Fruit fly (Drosophila melanogaster) whole organism, embryonic: Measurements from ENCODE around the gene CG1943.

Source experiments
- Abd-B ChIP-seq: fragments of 200-800 bp; sonication (Bioruptor generic); optimal IDR thresholded peaks from 2 replicates; lab custom pipeline; 2018; ENCODE audit warnings: missing biosample characterization, mild to moderate bottlenecking, missing genetic modification characterization, moderate library complexity
- CG4730 ChIP-seq: fragments of 200-800 bp; sonication (Bioruptor generic); IDR thresholded peaks from 2 replicates; pipeline ENCODE4 v1.3.6; 2022; ENCODE audit warnings: missing biosample characterization, missing genetic modification characterization
- D19B ChIP-seq: fragments of 200-800 bp; sonication (Bioruptor generic); optimal IDR thresholded peaks from 2 replicates; lab custom pipeline; 2017; ENCODE audit warnings: missing biosample characterization, mild to moderate bottlenecking, missing genetic modification characterization
- H2.0 ChIP-seq: fragments of 200-800 bp; sonication (Bioruptor generic); IDR thresholded peaks from 2 replicates; pipeline ENCODE4 v1.3.6; 2022; ENCODE audit warnings: missing biosample characterization, missing genetic modification characterization
- emc ChIP-seq: fragments of 200-800 bp; sonication (Bioruptor generic); optimal IDR thresholded peaks from 2 replicates; lab custom pipeline; 2016; ENCODE audit warnings: missing biosample characterization, missing genetic modification characterization
- gfzf ChIP-seq: fragments of 200-800 bp; sonication (Bioruptor generic); optimal IDR thresholded peaks from 2 replicates; lab custom pipeline; 2016; ENCODE audit warnings: missing biosample characterization, mild to moderate bottlenecking, missing genetic modification characterization, moderate library complexity
- mirr ChIP-seq: fragments of 200-800 bp; sonication (Bioruptor generic); optimal IDR thresholded peaks from 3 replicates; lab custom pipeline; 2018; ENCODE audit warnings: missing biosample characterization, mild to moderate bottlenecking, missing genetic modification characterization

DNA sequence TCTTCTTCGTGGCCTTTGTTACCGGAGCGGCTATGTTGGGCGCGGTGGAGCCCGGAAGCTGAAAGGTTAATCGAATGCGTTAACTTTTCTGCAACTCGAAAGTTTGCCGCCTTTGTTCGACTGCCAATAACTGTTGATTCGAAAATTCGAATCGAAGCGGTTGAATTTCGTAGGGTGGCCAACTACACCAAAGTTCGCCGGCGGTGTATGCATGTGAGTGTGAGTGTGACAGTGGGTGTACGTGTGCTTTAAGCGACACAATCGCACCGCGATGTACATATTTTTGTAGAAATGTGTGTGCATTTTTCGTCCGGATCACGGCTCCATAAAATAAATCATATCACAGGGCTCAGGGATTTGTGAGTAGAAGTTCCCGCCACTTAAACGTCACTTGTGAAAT is 10.8 kb downstream of the CG1943 start:
- TF ChIP-seq D19B (GFP tag; lab: Kevin White, UChicago) (no peak), Abd-B (GFP tag; lab: Kevin White, UChicago) (no peak), CG4730 (GFP tag; lab: Robert Waterston, UW) (no peak), emc (GFP tag; lab: Kevin White, UChicago) (no peak), gfzf (GFP tag; lab: Kevin White, UChicago) (no peak), H2.0 (no peak), mirr (GFP tag; lab: Kevin White, UChicago) (peak; percentile 4)
